Fruit fly (Drosophila melanogaster): ENCODE results near the gene Hsp27.
A peak's percentile ranks its signal among the peaks of the same experiment; 100 is the strongest.

DNA sequence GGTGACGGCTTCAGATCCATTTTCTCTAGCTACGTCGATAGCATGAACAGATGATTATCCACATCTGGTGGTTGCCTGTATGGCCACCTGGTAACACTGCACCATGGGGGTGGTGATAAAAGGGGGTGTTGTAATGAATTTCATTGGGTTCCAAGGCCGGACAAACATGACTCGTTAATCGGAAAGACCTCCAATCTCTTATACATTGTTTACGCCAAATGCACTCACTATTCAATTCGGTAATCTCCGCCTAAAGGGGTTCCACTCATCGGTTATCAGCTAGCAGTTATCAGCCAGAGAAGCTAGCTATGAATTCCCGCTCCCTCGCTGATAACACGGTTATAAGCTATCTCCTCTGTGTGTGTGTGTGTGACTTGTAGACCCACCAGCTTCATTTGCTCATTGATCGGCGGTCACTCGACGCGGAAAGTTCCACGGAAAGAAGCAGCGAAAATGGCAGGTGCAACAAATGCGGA, 23.6 kb upstream of the Hsp27 start, which contains the start of gene Pdxk:
- TF ChIP-seq Ets98B (GFP tag; IDR thresholded peaks at IDR 0.05) (peak; percentile 26; the same call in 1 of the 2 replicates), CG8301 (tag; optimal IDR thresholded peaks at IDR 0.05) (no peak), D1 (tag; optimal IDR thresholded peaks at IDR 0.05) (no peak), CG32121 (GFP tag; IDR thresholded peaks at IDR 0.05) (0 out of 2 replicates have a peak, but pooled peaks have one; percentile 31), fd96Ca (GFP tag; IDR thresholded peaks at IDR 0.05) (no peak), CG9948 (tag; optimal IDR thresholded peaks at IDR 0.05) (no peak), CG14655 (GFP tag; optimal IDR thresholded peaks at IDR 0.05) (no peak), CG34367 (tag; optimal IDR thresholded peaks at IDR 0.05) (no peak), CG8159 (tag; optimal IDR thresholded peaks at IDR 0.05) (no peak), CG15710 (tag; optimal IDR thresholded peaks at IDR 0.05) (no peak)

Measured in whole organism, pupa.